Worm (Caenorhabditis elegans) whole organism, L1 larva: ENCODE results near the gene F01D5.10.
A peak's percentile ranks its signal among the peaks of the same experiment; 100 is the strongest.
"Not testable (repeated sequence)": the region's sequence is repeated elsewhere in the genome, so short reads cannot be mapped to it uniquely, and the experiment has no call there.

Source experiments
- C04F5.9 ChIP-seq: sonication (generic microtip); optimal IDR thresholded peaks from 2 replicates; lab custom pipeline; 2016; ENCODE audit warnings: missing genetic modification characterization, missing compliant biosample characterization
- Y116A8C.19 ChIP-seq: sonication (generic microtip); optimal IDR thresholded peaks from 2 replicates; lab custom pipeline; 2016; ENCODE audit warnings: missing compliant biosample characterization, missing genetic modification characterization, borderline replicate concordance
- aha-1 ChIP-seq: fragments of 150-350 bp; optimal IDR thresholded peaks from 2 replicates; lab custom pipeline; 2014; ENCODE audit warnings: missing biosample characterization, missing genetic modification characterization
- aly-2 ChIP-seq: fragments of 150-350 bp; optimal IDR thresholded peaks from 2 replicates; lab custom pipeline; 2014; ENCODE audit warnings: missing biosample characterization, missing genetic modification characterization
- ceh-63 ChIP-seq: fragments of 200-800 bp; sonication (Bioruptor generic); optimal IDR thresholded peaks from 2 replicates; lab custom pipeline; 2018; ENCODE audit warnings: mild to moderate bottlenecking, missing genetic modification characterization, missing compliant biosample characterization
- ces-1 ChIP-seq: fragments of 150-350 bp; optimal IDR thresholded peaks from 2 replicates; lab custom pipeline; 2014; ENCODE audit warnings: missing biosample characterization, missing genetic modification reagents, missing genetic modification characterization
- dsc-1 ChIP-seq: sonication (generic microtip); optimal IDR thresholded peaks from 2 replicates; lab custom pipeline; 2016; ENCODE audit warnings: mild to moderate bottlenecking, missing genetic modification characterization, missing compliant biosample characterization
- efl-1 ChIP-seq, 4 experiments: fragments of 150-350 bp; optimal IDR thresholded peaks in 3 of 4; peaks in 1 of 4; 1 replicate in 1 of 4; 2 replicates in 3 of 4; lab custom pipeline; 2014; ENCODE audit warnings: missing biosample characterization in 2 of 4, missing genetic modification characterization in 2 of 4, missing genetic modification reagents in 2 of 4
- egl-13 ChIP-seq: sonication (generic microtip); optimal IDR thresholded peaks from 2 replicates; lab custom pipeline; 2016; ENCODE audit warnings: missing genotype, missing genetic modification reagents, missing genetic modification characterization, missing compliant biosample characterization
- egl-27 ChIP-seq, 2 experiments: fragments of 150-350 bp in 1 of 2; sonication (generic microtip); optimal IDR thresholded peaks; 3 replicates each; lab custom pipeline; 2017 to 2018; ENCODE audit warnings: missing biosample characterization in 2 of 2, missing genetic modification characterization in 2 of 2, missing genetic modification reagents in 2 of 2
- elt-2 ChIP-seq: sonication (generic microtip); optimal IDR thresholded peaks from 2 replicates; lab custom pipeline; 2016; ENCODE audit warnings: missing genetic modification characterization, mild to moderate bottlenecking, inconsistent platforms, missing compliant biosample characterization, missing genetic modification reagents
- elt-3 ChIP-seq, 6 experiments: fragments of 150-350 bp in 1 of 6; sonication (generic microtip); optimal IDR thresholded peaks; 2 replicates each; lab custom pipeline; 2017 to 2018; ENCODE audit warnings: missing biosample characterization in 6 of 6, missing genetic modification characterization in 6 of 6, inconsistent platforms in 1 of 6
- ets-5 ChIP-seq: fragments of 200-800 bp; sonication (Bioruptor generic); IDR thresholded peaks from 2 replicates; pipeline ENCODE4 v1.3.6; 2022; ENCODE audit warnings: missing genetic modification characterization, missing compliant biosample characterization
- fkh-4 ChIP-seq: sonication (generic microtip); optimal IDR thresholded peaks from 2 replicates; lab custom pipeline; 2016; ENCODE audit warnings: missing compliant biosample characterization, missing genetic modification characterization, borderline replicate concordance
- fkh-8 ChIP-seq: sonication (generic microtip); optimal IDR thresholded peaks from 2 replicates; lab custom pipeline; 2016; ENCODE audit warnings: mild to moderate bottlenecking, missing genetic modification characterization, missing compliant biosample characterization
- fos-1 ChIP-seq: fragments of 150-350 bp; optimal IDR thresholded peaks from 2 replicates; lab custom pipeline; 2014; ENCODE audit warnings: missing biosample characterization, missing genetic modification characterization
- hlh-17 ChIP-seq: fragments of 200-800 bp; sonication (Bioruptor generic); optimal IDR thresholded peaks from 2 replicates; lab custom pipeline; 2018; ENCODE audit warnings: missing genetic modification characterization, mild to moderate bottlenecking, missing compliant biosample characterization, moderate library complexity, borderline replicate concordance
- hlh-4 ChIP-seq: sonication (generic microtip); optimal IDR thresholded peaks from 2 replicates; lab custom pipeline; 2016; ENCODE audit warnings: mild to moderate bottlenecking, missing genetic modification characterization, missing compliant biosample characterization
- hpl-2 ChIP-seq: fragments of 150-350 bp; optimal IDR thresholded peaks from 2 replicates; lab custom pipeline; 2014; ENCODE audit warnings: missing biosample characterization, missing genetic modification reagents, missing genetic modification characterization
- irx-1 ChIP-seq: sonication (generic microtip); optimal IDR thresholded peaks from 2 replicates; lab custom pipeline; 2016; ENCODE audit warnings: missing genetic modification characterization, missing compliant biosample characterization
- jun-1 ChIP-seq: fragments of 150-350 bp; optimal IDR thresholded peaks from 2 replicates; lab custom pipeline; 2014; ENCODE audit warnings: missing biosample characterization, missing genetic modification reagents, missing genetic modification characterization
- lir-3 ChIP-seq: sonication (generic microtip); optimal IDR thresholded peaks from 2 replicates; lab custom pipeline; 2016; ENCODE audit warnings: mild to moderate bottlenecking, missing genetic modification characterization, moderate library complexity, missing compliant biosample characterization; ENCODE audit not compliant: poor library complexity
- mdl-1 ChIP-seq, 2 experiments: fragments of 150-350 bp; optimal IDR thresholded peaks; 2 replicates each; lab custom pipeline; 2014 to 2017; ENCODE audit warnings: missing biosample characterization in 2 of 2, missing genetic modification characterization in 2 of 2, inconsistent platforms in 1 of 2
- nhr-11 ChIP-seq: fragments of 150-350 bp; optimal IDR thresholded peaks from 2 replicates; lab custom pipeline; 2014; ENCODE audit warnings: missing biosample characterization, missing genetic modification characterization
- nhr-237 ChIP-seq: fragments of 150-350 bp; optimal IDR thresholded peaks from 2 replicates; lab custom pipeline; 2014; ENCODE audit warnings: missing biosample characterization, missing genetic modification characterization
- nhr-71 ChIP-seq: sonication (generic microtip); optimal IDR thresholded peaks from 2 replicates; lab custom pipeline; 2016; ENCODE audit warnings: mild to moderate bottlenecking, missing genetic modification characterization, moderate library complexity, missing compliant biosample characterization
- nhr-76 ChIP-seq: sonication (generic microtip); optimal IDR thresholded peaks from 2 replicates; lab custom pipeline; 2017; ENCODE audit warnings: missing biosample characterization, missing genetic modification characterization
- nhr-77 ChIP-seq: fragments of 150-350 bp; optimal IDR thresholded peaks from 2 replicates; lab custom pipeline; 2014; ENCODE audit warnings: missing biosample characterization, missing genetic modification characterization
- nhr-84 ChIP-seq: sonication (generic microtip); optimal IDR thresholded peaks from 2 replicates; lab custom pipeline; 2017; ENCODE audit warnings: missing biosample characterization, missing genetic modification characterization
- nhr-85 ChIP-seq: sonication (generic microtip); peaks from one replicate; lab custom pipeline; 2016; ENCODE audit warnings: missing genetic modification characterization, inconsistent platforms, missing compliant biosample characterization
- nhr-90 ChIP-seq: sonication (generic microtip); optimal IDR thresholded peaks from 2 replicates; lab custom pipeline; 2016; ENCODE audit warnings: mild to moderate bottlenecking, missing genetic modification characterization, missing compliant biosample characterization; ENCODE audit not compliant: poor library complexity
- rnt-1 ChIP-seq: sonication (generic microtip); optimal IDR thresholded peaks from 2 replicates; lab custom pipeline; 2016; ENCODE audit warnings: mild to moderate bottlenecking, missing genetic modification characterization, moderate library complexity, missing compliant biosample characterization
- sox-4 ChIP-seq: sonication (generic microtip); optimal IDR thresholded peaks from 2 replicates; lab custom pipeline; 2016; ENCODE audit warnings: missing genetic modification characterization, missing compliant biosample characterization
- sptf-1 ChIP-seq: fragments of 150-350 bp; optimal IDR thresholded peaks from 2 replicates; lab custom pipeline; 2014; ENCODE audit warnings: missing biosample characterization, missing genetic modification characterization
- sup-37 ChIP-seq: fragments of 200-800 bp; sonication (Bioruptor generic); optimal IDR thresholded peaks from 2 replicates; lab custom pipeline; 2018; ENCODE audit warnings: mild to moderate bottlenecking, missing genetic modification characterization, missing compliant biosample characterization
- swsn-7 ChIP-seq: sonication (generic microtip); optimal IDR thresholded peaks from 2 replicates; lab custom pipeline; 2016; ENCODE audit warnings: missing genetic modification characterization, missing compliant biosample characterization
- tbx-2 ChIP-seq: sonication (generic microtip); optimal IDR thresholded peaks from 2 replicates; lab custom pipeline; 2016; ENCODE audit warnings: missing genetic modification characterization, missing compliant biosample characterization
- unc-30 ChIP-seq: sonication (generic microtip); optimal IDR thresholded peaks from 2 replicates; lab custom pipeline; 2017; ENCODE audit warnings: missing biosample characterization, missing genetic modification characterization
- unc-62 ChIP-seq: fragments of 150-350 bp; optimal IDR thresholded peaks from 2 replicates; lab custom pipeline; 2014; ENCODE audit warnings: missing biosample characterization, missing genetic modification reagents, missing genetic modification characterization
- vab-15 ChIP-seq: sonication (generic microtip); optimal IDR thresholded peaks from 2 replicates; lab custom pipeline; 2017; ENCODE audit warnings: missing genotype, mild to moderate bottlenecking, missing genetic modification characterization, missing compliant biosample characterization
- xbp-1 ChIP-seq: sonication (generic microtip); optimal IDR thresholded peaks from 2 replicates; lab custom pipeline; 2016; ENCODE audit warnings: missing genetic modification characterization, missing compliant biosample characterization
- zag-1 ChIP-seq: fragments of 150-350 bp; optimal IDR thresholded peaks from 2 replicates; lab custom pipeline; 2014; ENCODE audit warnings: missing biosample characterization, missing genetic modification characterization

F01D5.10 gene

DNA sequence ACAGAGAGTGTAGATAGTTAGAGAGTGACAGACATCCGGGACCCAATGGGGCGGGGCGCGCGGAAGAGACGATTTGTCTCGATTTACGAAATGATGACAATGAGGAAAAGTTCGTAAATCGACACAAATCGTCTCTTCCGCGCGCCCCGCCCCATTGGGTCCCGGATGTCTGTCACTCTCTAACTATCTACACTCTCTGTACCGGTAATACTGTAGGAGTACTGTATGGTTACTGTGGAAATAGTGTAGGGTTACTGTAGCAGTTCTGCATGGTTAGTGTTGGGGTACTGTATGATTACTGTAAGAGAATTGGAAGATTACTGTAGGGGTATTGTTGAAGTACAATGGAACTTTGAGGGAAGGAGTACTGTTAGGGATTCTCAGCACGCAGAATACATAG, at the start of gene F01D5.10:
Gene F01D5.10, minus strand, starts transcription at position 101 of the 400 bp plus-strand sequence.
- not testable (repeated sequence) for TF ChIP-seq fkh-8 (tag; lab: Kevin White, UChicago); sptf-1 (tag; lab: Kevin White, UChicago); elt-3 (tag; optimal IDR thresholded peaks at IDR 0.05; lab: Kevin White, UChicago)

DNA sequence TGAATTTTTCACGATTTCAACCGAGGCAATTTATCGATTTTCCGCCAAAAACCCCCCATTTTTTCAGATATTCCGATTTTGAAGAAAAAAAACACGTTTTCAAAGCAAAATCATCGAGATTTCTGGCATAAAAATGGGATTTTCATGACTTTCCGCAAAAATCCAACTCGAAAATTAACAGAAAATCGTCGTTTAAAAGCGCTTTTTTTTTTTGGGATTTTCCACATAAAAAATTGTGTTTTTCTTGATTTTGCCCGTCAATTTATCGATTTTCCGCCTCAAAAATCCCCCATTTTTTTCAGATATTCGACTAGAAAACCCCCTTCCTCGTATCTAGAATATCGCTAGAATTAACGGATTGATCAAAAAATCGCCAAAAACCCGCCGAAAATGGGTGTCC, 47.5 kb upstream of the F01D5.10 start, which contains the start of gene xrn-1:
Gene xrn-1, plus strand, starts transcription at position 301 of the 400 bp plus-strand sequence.
- TF ChIP-seq fkh-4 (tag; lab: Kevin White, UChicago) (no peak), Y116A8C.19 (tag; lab: Kevin White, UChicago) (no peak), irx-1 (no peak), tbx-2 (no peak), lir-3 (no peak), nhr-84 (no peak), fos-1 (tag; lab: Kevin White, UChicago) (no peak), C04F5.9 (tag; lab: Kevin White, UChicago) (no peak), sox-4 (tag; lab: Kevin White, UChicago) (no peak), hlh-17 (GFP tag; lab: Kevin White, UChicago) (no peak), sup-37 (GFP tag; lab: Kevin White, UChicago) (no peak), ceh-63 (GFP tag; lab: Kevin White, UChicago) (no peak)

DNA sequence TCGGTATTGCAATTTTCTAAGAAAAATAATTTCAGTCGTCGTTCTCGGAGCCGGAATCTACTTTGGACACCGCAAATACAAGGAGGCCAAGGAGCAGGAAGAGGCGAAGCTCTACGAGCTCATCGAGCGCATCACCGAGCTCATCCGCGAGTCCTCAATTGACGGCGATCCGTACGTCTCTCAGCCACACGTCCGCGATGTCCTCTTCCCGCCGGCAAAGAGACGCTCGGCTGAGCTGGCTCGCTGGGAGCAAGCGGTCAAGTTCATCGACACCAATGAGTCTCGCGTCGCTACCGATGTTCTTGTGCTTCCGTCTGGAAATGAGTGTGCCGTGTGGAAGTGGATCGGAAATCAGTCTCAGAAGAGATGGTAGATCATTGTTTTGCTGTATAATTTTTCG, 44.4 kb upstream of the F01D5.10 start:
- no peak for TF ChIP-seq efl-1 (optimal IDR thresholded peaks at IDR 0.05; lab: Kevin White, UChicago)
- peak in 1 of 2 experiments; percentile 10 for TF ChIP-seq efl-1 (GFP tag; optimal IDR thresholded peaks at IDR 0.05 in 1 of 2; lab: Kevin White, UChicago)
- TF ChIP-seq nhr-90 (tag; lab: Kevin White, UChicago), result no peak
- TF ChIP-seq nhr-77, result no peak

DNA sequence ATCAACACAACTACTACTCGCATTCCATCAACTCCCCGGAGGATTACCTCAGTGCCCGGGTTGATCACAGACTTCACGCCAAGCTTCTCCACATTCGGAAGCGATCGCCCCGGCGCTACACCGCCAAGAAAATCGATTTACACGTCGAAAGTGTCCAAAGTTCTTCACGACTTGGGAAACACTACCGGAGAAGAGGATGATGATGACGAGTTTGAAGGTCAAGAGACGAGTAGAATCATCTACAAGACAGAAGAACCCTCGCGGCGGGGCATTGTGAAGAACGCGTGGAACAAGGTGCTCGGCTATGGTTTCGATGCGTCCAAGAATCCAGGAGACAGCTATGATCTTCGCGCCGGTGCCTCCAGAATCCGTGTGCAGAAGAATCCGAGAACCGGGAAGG, 42.9 kb upstream of the F01D5.10 start:
- TF ChIP-seq nhr-84 (no peak), ces-1 (no peak), jun-1 (tag; lab: Kevin White, UChicago) (no peak), efl-1 (optimal IDR thresholded peaks at IDR 0.05; lab: Kevin White, UChicago) (no peak), efl-1 (GFP tag; optimal IDR thresholded peaks at IDR 0.05 in 1 of 2; lab: Kevin White, UChicago) (peak in 1 of 2 experiments; percentile 91), ets-5 (GFP tag; lab: Robert Waterston, UW) (no peak), nhr-76 (tag; lab: Kevin White, UChicago) (no peak), elt-3 (tag; optimal IDR thresholded peaks at IDR 0.05; lab: Kevin White, UChicago) (no peak)

DNA sequence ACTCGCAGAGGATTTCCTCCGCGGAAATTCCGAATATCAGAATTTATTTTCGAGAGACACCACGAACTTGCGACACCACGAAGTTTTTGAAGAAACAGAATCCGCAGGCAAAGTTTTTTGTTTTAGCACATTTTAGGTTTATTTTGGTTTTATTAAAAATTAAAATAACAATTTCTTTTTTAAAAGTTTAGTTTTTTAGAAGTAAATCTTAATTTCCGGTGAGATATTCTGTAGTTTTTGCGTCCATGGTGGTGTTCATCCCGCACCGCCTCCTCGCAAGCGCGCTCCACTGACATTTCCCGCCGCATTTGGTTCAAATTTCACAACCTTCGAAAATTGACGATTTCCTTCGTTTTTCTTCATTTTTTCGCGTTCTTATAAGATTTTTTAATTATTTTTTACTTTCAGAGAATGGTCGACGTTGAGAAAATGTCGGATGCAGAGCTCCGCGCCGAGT, 41.9 kb upstream of the F01D5.10 start, which contains the start of gene lem-2:
Gene lem-2, plus strand, starts transcription at position 407 of the 457 bp plus-strand sequence.
- TF ChIP-seq dsc-1 (peak; percentile 75), nhr-71 (tag; lab: Kevin White, UChicago) (peak; percentile 93), nhr-11 (no peak), Y116A8C.19 (tag; lab: Kevin White, UChicago) (peak; percentile 63), vab-15 (peak; percentile 87), efl-1 (optimal IDR thresholded peaks at IDR 0.05; lab: Kevin White, UChicago) (peak; percentile 86 to 91), efl-1 (GFP tag; optimal IDR thresholded peaks at IDR 0.05 in 1 of 2; lab: Kevin White, UChicago) (peak; percentile 86 to 97), sup-37 (GFP tag; lab: Kevin White, UChicago) (no peak), aha-1 (tag; lab: Kevin White, UChicago) (no peak), xbp-1 (tag; lab: Kevin White, UChicago) (peak; percentile 76), tbx-2 (peak; percentile 85), nhr-77 (peak; percentile 87), hpl-2 (no peak), fkh-8 (tag; lab: Kevin White, UChicago) (peak; percentile 97), unc-62 (no peak), aly-2 (tag; lab: Kevin White, UChicago) (peak; percentile 31), egl-13 (peak; percentile 81), sox-4 (tag; lab: Kevin White, UChicago) (peak; percentile 61), nhr-84 (no peak), nhr-85 (peak; percentile 84), hlh-4 (tag; lab: Kevin White, UChicago) (no peak), zag-1 (no peak), elt-2 (tag; lab: Kevin White, UChicago) (peak; percentile 38), nhr-237 (tag; lab: Kevin White, UChicago) (peak; percentile 2), swsn-7 (peak; percentile 76), mdl-1 (tag; optimal IDR thresholded peaks at IDR 0.05; lab: Kevin White, UChicago) (peak in 1 of 2 experiments; percentile 7), egl-27 (tag; optimal IDR thresholded peaks at IDR 0.05; lab: Kevin White, UChicago) (no peak), unc-30 (tag; lab: Kevin White, UChicago) (no peak), rnt-1 (no peak)
